Fruit fly (Drosophila melanogaster): ENCODE data around the gene Nfs1.

The Nfs1 gene

DNA sequence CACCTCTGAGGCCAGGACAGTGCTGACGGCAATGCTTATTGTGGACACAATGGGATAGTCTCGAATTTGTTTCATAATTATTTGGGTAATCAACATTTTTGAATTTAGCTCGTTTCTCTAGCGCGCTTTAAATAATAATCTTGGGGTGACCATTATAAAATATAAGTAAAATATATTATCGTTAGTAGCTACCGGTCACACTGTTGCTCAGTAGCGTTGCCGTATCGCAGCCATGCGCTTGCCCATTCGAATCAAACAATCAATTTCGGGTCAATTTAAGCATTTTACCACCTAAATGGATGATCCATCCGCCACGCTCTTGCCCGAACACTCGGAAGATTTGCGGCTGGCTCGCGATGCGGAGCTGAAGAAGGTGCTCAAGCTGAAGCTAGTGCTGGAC lies 9.7 kb upstream of the Nfs1 start, which contains the start of the genes zuc and dgt2 (continued):
- TF ChIP-seq CG2129 (GFP tag; IDR thresholded peaks at IDR 0.05; ENCODE audit: partially characterized antibody), result no peak
- TF ChIP-seq ap (GFP tag; IDR thresholded peaks at IDR 0.05), result no peak
- peak; percentile 21 for TF ChIP-seq CG2116 (GFP tag; optimal IDR thresholded peaks at IDR 0.05)
- TF ChIP-seq Usf (GFP tag; optimal IDR thresholded peaks at IDR 0.05), result no peak
- no peak for TF ChIP-seq hbn (GFP tag; IDR thresholded peaks at IDR 0.05; ENCODE audit: partially characterized antibody)
- no peak for TF ChIP-seq ems (GFP tag; optimal IDR thresholded peaks at IDR 0.05)
- no peak for TF ChIP-seq CG10959 (GFP tag; IDR thresholded peaks at IDR 0.05)
- TF ChIP-seq CG16813 (GFP tag; IDR thresholded peaks at IDR 0.05; ENCODE audit: partially characterized antibody), result peak; percentile 31; the same call in 1 of the 3 replicates
- TF ChIP-seq CG17186 (GFP tag; optimal IDR thresholded peaks at IDR 0.05), result peak; percentile 5
- TF ChIP-seq Med (GFP tag), result peak; percentile 72
- TF ChIP-seq CG34224 (GFP tag; IDR thresholded peaks at IDR 0.05; ENCODE audit: partially characterized antibody), result peak; percentile 44; the same call in 1 of the 3 replicates
- TF ChIP-seq MTF-1 (GFP tag; optimal IDR thresholded peaks at IDR 0.05; ENCODE audit: borderline replicate concordance), result no peak
- TF ChIP-seq ranshi (GFP tag; IDR thresholded peaks at IDR 0.05), result peak; percentile 91
- TF ChIP-seq Ravus (GFP tag; IDR thresholded peaks at IDR 0.05), result no peak
- peak; percentile 48 for TF ChIP-seq Lhr (GFP tag; optimal IDR thresholded peaks at IDR 0.05)
- TF ChIP-seq CG1603 (tag; optimal IDR thresholded peaks at IDR 0.05), result peak; percentile 45
- no peak for TF ChIP-seq Dek (tag; optimal IDR thresholded peaks at IDR 0.05)
- no peak for TF ChIP-seq CG32772 (GFP tag; IDR thresholded peaks at IDR 0.05)
- no peak for TF ChIP-seq Lpt (GFP tag; optimal IDR thresholded peaks at IDR 0.05)
- no peak for TF ChIP-seq CG18262 (tag; optimal IDR thresholded peaks at IDR 0.05)
- no peak for TF ChIP-seq abd-A (tag; optimal IDR thresholded peaks at IDR 0.05)
- TF ChIP-seq Sin3A (optimal IDR thresholded peaks at IDR 0.05), result peak; percentile 14
- no peak for TF ChIP-seq sqz (GFP tag; optimal IDR thresholded peaks at IDR 0.05)
- no peak for TF ChIP-seq danr (GFP tag; IDR thresholded peaks at IDR 0.05)
- TF ChIP-seq CG11456 (GFP tag; IDR thresholded peaks at IDR 0.05), result no peak
- 0 out of 2 replicates have a peak, but pooled peaks have one; percentile 13 for TF ChIP-seq ato (GFP tag; IDR thresholded peaks at IDR 0.05; ENCODE audit: partially characterized antibody)
- TF ChIP-seq CG12744 (GFP tag; optimal IDR thresholded peaks at IDR 0.05), result no peak
- TF ChIP-seq Myb (GFP tag; optimal IDR thresholded peaks at IDR 0.05), result peak; percentile 11
- no peak for TF ChIP-seq CG17802 (tag; optimal IDR thresholded peaks at IDR 0.05)
- no peak for TF ChIP-seq CG13624 (GFP tag; optimal IDR thresholded peaks at IDR 0.05)
- TF ChIP-seq ewg (GFP tag; optimal IDR thresholded peaks at IDR 0.05), result peak; percentile 75
- peak; percentile 29 for TF ChIP-seq YL-1 (GFP tag; optimal IDR thresholded peaks at IDR 0.05)
- TF ChIP-seq Taf1 (GFP tag; IDR thresholded peaks at IDR 0.05), result no peak
- TF ChIP-seq rib (GFP tag; IDR thresholded peaks at IDR 0.05), result no peak
- no peak for TF ChIP-seq CG3065 (GFP tag; optimal IDR thresholded peaks at IDR 0.05)
- TF ChIP-seq CG4617 (GFP tag; optimal IDR thresholded peaks at IDR 0.05; ENCODE audit: borderline replicate concordance), result peak; percentile 76
- TF ChIP-seq CG3281 (GFP tag; optimal IDR thresholded peaks at IDR 0.05), result peak; percentile 12
- no peak for TF ChIP-seq tin (GFP tag; optimal IDR thresholded peaks at IDR 0.05)
- peak; percentile 64 for TF ChIP-seq trem (tag; optimal IDR thresholded peaks at IDR 0.05)
- no peak for TF ChIP-seq unpg (GFP tag; optimal IDR thresholded peaks at IDR 0.05)
- TF ChIP-seq ttk (GFP tag; IDR thresholded peaks at IDR 0.05), result no peak
- TF ChIP-seq Mes4 (GFP tag; optimal IDR thresholded peaks at IDR 0.05), result no peak
- TF ChIP-seq CG8924 (tag; optimal IDR thresholded peaks at IDR 0.05), result peak; percentile 10
- no peak for TF ChIP-seq CG2199 (GFP tag; IDR thresholded peaks at IDR 0.05)
- no peak for TF ChIP-seq h (optimal IDR thresholded peaks at IDR 0.05)
- TF ChIP-seq zen (tag; optimal IDR thresholded peaks at IDR 0.05), result peak; percentile 7
- TF ChIP-seq peb (GFP tag; IDR thresholded peaks at IDR 0.05), result no peak
- no peak for TF ChIP-seq onecut (GFP tag; IDR thresholded peaks at IDR 0.05)
- no peak for TF ChIP-seq cg (GFP tag; optimal IDR thresholded peaks at IDR 0.05)
- TF ChIP-seq CG9797 (GFP tag; optimal IDR thresholded peaks at IDR 0.05), result peak; percentile 71
- TF ChIP-seq dmrt11E (tag; optimal IDR thresholded peaks at IDR 0.05), result no peak
- TF ChIP-seq CG1647 (GFP tag; optimal IDR thresholded peaks at IDR 0.05), result no peak

Data from whole organism, embryonic.